Fruit fly (Drosophila melanogaster): ENCODE measurements around the gene for.

The for gene

DNA sequence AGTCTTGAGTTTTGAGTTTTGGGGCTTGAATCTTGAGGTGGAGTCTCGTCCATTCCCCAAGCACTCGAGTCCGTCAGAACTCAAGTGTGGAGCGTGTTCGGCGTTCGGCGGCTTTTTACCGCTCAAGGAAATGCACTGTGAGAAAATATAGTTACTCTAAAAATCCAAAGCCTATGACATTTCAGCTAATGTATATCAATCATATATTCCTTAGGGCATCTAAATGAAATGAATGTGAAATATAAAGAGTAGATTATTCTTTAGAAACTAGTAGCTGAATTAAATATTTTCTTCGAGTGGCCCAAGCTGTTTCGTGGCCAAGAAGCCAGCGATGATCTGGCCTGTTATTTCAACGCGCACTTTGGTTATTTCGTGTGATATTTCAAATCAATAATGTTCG lies 69.5 kb downstream of the for start (continued):
- TF ChIP-seq CG6272 (GFP tag; IDR thresholded peaks at IDR 0.05): no peak
- TF ChIP-seq Hr39 (optimal IDR thresholded peaks at IDR 0.05): no peak
- peak; percentile 52 for TF ChIP-seq CG15601 (tag; optimal IDR thresholded peaks at IDR 0.05)
- peak; percentile 40 for TF ChIP-seq CG13775 (GFP tag; optimal IDR thresholded peaks at IDR 0.05)
- 0 out of 2 replicates have a peak, but pooled peaks have one; percentile 35 for TF ChIP-seq onecut (GFP tag; IDR thresholded peaks at IDR 0.05)
- no peak for TF ChIP-seq bowl (GFP tag; IDR thresholded peaks at IDR 0.05)
- TF ChIP-seq CG9727 (GFP tag; optimal IDR thresholded peaks at IDR 0.05): peak; percentile 53
- TF ChIP-seq h (optimal IDR thresholded peaks at IDR 0.05): no peak
- TF ChIP-seq lilli (GFP tag; optimal IDR thresholded peaks at IDR 0.05): peak; percentile 20
- peak; percentile 25 to 35 for TF ChIP-seq Pdp1 (GFP tag; optimal IDR thresholded peaks at IDR 0.05)
- TF ChIP-seq phol (tag; optimal IDR thresholded peaks at IDR 0.05): peak; percentile 54
- no peak for TF ChIP-seq pb (GFP tag; optimal IDR thresholded peaks at IDR 0.05)
- TF ChIP-seq ttk (GFP tag; IDR thresholded peaks at IDR 0.05): no peak
- TF ChIP-seq E2f1 (GFP tag; IDR thresholded peaks at IDR 0.05): 0 out of 2 replicates have a peak, but pooled peaks have one; percentile 25
- no peak; the same call in 1 of the 2 replicates for TF ChIP-seq CG8765 (GFP tag; IDR thresholded peaks at IDR 0.05)
- no peak for TF ChIP-seq inv (GFP tag; IDR thresholded peaks at IDR 0.05; ENCODE audit: partially characterized antibody)
- TF ChIP-seq CG31441 (GFP tag; IDR thresholded peaks at IDR 0.05): peak; percentile 35; the same call in 1 of the 2 replicates
- no peak for TF ChIP-seq gsb (GFP tag; IDR thresholded peaks at IDR 0.05)
- TF ChIP-seq CG14050 (GFP tag; IDR thresholded peaks at IDR 0.05): no peak
- peak; percentile 69 for TF ChIP-seq Med (GFP tag)
- peak; percentile 11 for TF ChIP-seq NfI (GFP tag; optimal IDR thresholded peaks at IDR 0.05)
- no peak for TF ChIP-seq Six4 (GFP tag; optimal IDR thresholded peaks at IDR 0.05)
- TF ChIP-seq ssp (GFP tag; IDR thresholded peaks at IDR 0.05): peak; percentile 27; the same call in 1 of the 2 replicates
- peak; percentile 17 for TF ChIP-seq twi (tag; optimal IDR thresholded peaks at IDR 0.05)
- TF ChIP-seq chn (GFP tag; optimal IDR thresholded peaks at IDR 0.05): peak; percentile 17
- no peak for TF ChIP-seq slou (GFP tag; optimal IDR thresholded peaks at IDR 0.05)
- TF ChIP-seq esg (GFP tag; conservative IDR thresholded peaks at IDR 0.05): no peak
- peak; percentile 64 for TF ChIP-seq row (GFP tag; IDR thresholded peaks at IDR 0.05)
- no peak for TF ChIP-seq NK7.1 (GFP tag; optimal IDR thresholded peaks at IDR 0.05)
- peak; percentile 56 for TF ChIP-seq CG10267 (tag; optimal IDR thresholded peaks at IDR 0.05)
- TF ChIP-seq gcm (GFP tag; optimal IDR thresholded peaks at IDR 0.05): peak; percentile 36
- no peak for TF ChIP-seq hth (optimal IDR thresholded peaks at IDR 0.05)
- TF ChIP-seq Fer3 (tag; optimal IDR thresholded peaks at IDR 0.05): no peak
- TF ChIP-seq CG16863 (GFP tag; optimal IDR thresholded peaks at IDR 0.05): peak; percentile 24
- no peak for TF ChIP-seq zfh2 (GFP tag; optimal IDR thresholded peaks at IDR 0.05)
- TF ChIP-seq CG30020 (tag; optimal IDR thresholded peaks at IDR 0.05): no peak
- peak; percentile 8 to 33 for TF ChIP-seq dpn (GFP tag; optimal IDR thresholded peaks at IDR 0.05)
- TF ChIP-seq Bgb (GFP tag; IDR thresholded peaks at IDR 0.05; ENCODE audit: partially characterized antibody): no peak
- peak; percentile 64 for TF ChIP-seq CG17361 (GFP tag; IDR thresholded peaks at IDR 0.05)
- TF ChIP-seq vfl (GFP tag; optimal IDR thresholded peaks at IDR 0.05): no peak
- TF ChIP-seq bcd (GFP tag; optimal IDR thresholded peaks at IDR 0.05): peak; percentile 20
- TF ChIP-seq D (optimal IDR thresholded peaks at IDR 0.05): no peak
- TF ChIP-seq D (GFP tag; optimal IDR thresholded peaks at IDR 0.05): peak; percentile 21
- no peak for TF ChIP-seq CG31365 (tag; optimal IDR thresholded peaks at IDR 0.05)
- no peak for TF ChIP-seq CG11560 (tag; IDR thresholded peaks at IDR 0.05)
- peak; percentile 59; the same call in 1 of the 3 replicates for TF ChIP-seq CG11093 (GFP tag; IDR thresholded peaks at IDR 0.05)
- TF ChIP-seq CG7963 (GFP tag; IDR thresholded peaks at IDR 0.05; ENCODE audit: partially characterized antibody): no peak
- peak; percentile 76 for TF ChIP-seq CG10979 (tag; optimal IDR thresholded peaks at IDR 0.05)
- TF ChIP-seq CoRest (tag; optimal IDR thresholded peaks at IDR 0.05): peak; percentile 37
- no peak for TF ChIP-seq Drgx (GFP tag; IDR thresholded peaks at IDR 0.05)
- TF ChIP-seq ranshi (GFP tag; IDR thresholded peaks at IDR 0.05): peak; percentile 58; the same call in 1 of the 2 replicates
- TF ChIP-seq tna (GFP tag; IDR thresholded peaks at IDR 0.05; ENCODE audit: partially characterized antibody): no peak
